Fruit fly (Drosophila melanogaster) whole organism, wandering third instar larva: Measurements from ENCODE around the gene CCT1.

Experiments used
- Abd-B ChIP-seq: fragments of >200 bp; optimal IDR thresholded peaks from 2 replicates; lab custom pipeline; 2017; ENCODE audit warnings: missing biosample characterization, missing genetic modification characterization
- CG32264 ChIP-seq: fragments of 200-800 bp; sonication (Bioruptor generic); optimal IDR thresholded peaks from 2 replicates; lab custom pipeline; 2016; ENCODE audit warnings: missing biosample characterization, missing genetic modification characterization
- Dfd ChIP-seq: fragments of >200 bp; optimal IDR thresholded peaks from 2 replicates; lab custom pipeline; 2017; ENCODE audit warnings: missing biosample characterization, missing genetic modification characterization
- Dif ChIP-seq: fragments of 200-275, 200-300 bp; sonication (Bioruptor generic); optimal IDR thresholded peaks from 2 replicates; lab custom pipeline; 2018; ENCODE audit warnings: missing biosample characterization, missing genetic modification characterization; ENCODE audit not compliant: partially characterized antibody
- GATAd ChIP-seq: sonication (Bioruptor generic); optimal IDR thresholded peaks from 2 replicates; lab custom pipeline; 2016; ENCODE audit warnings: missing biosample characterization, missing genetic modification characterization
- HLH106 ChIP-seq: fragments of 200-800 bp; optimal IDR thresholded peaks from 3 replicates; lab custom pipeline; 2019; ENCODE audit warnings: missing biosample characterization, mild to moderate bottlenecking, missing genetic modification characterization, moderate library complexity
- Hnf4 ChIP-seq: fragments of 200-800 bp; sonication (Bioruptor generic); optimal IDR thresholded peaks from 2 replicates; lab custom pipeline; 2016; ENCODE audit warnings: missing biosample characterization, mild to moderate bottlenecking, missing genetic modification characterization
- Hr83 ChIP-seq: fragments of 200-300 bp; sonication (Bioruptor generic); optimal IDR thresholded peaks from 2 replicates; lab custom pipeline; 2016; ENCODE audit warnings: missing biosample characterization, mild to moderate bottlenecking, missing genetic modification characterization, moderate library complexity; ENCODE audit not compliant: poor library complexity, severe bottlenecking
- Jra ChIP-seq: sonication (Bioruptor generic); optimal IDR thresholded peaks from 2 replicates; lab custom pipeline; 2016; ENCODE audit warnings: missing biosample characterization, missing genetic modification characterization
- Mio ChIP-seq: sonication (Bioruptor generic); optimal IDR thresholded peaks from 2 replicates; lab custom pipeline; 2016; ENCODE audit warnings: missing biosample characterization, missing genetic modification characterization
- Myc ChIP-seq: fragments of >200 bp; optimal IDR thresholded peaks from 2 replicates; lab custom pipeline; 2017
- N ChIP-seq: fragments of >200 bp; optimal IDR thresholded peaks from 2 replicates; lab custom pipeline; 2018; ENCODE audit warnings: missing biosample characterization, missing external identifiers, missing genetic modification characterization
- OdsH ChIP-seq: fragments of 200-800 bp; sonication (Bioruptor generic); optimal IDR thresholded peaks from 2 replicates; lab custom pipeline; 2016; ENCODE audit warnings: missing biosample characterization, mild to moderate bottlenecking, missing genetic modification characterization
- Rel ChIP-seq, 2 experiments: fragments of 200-800 bp; sonication (Bioruptor generic) in 1 of 2; optimal IDR thresholded peaks; 2 replicates in 1 of 2; 3 replicates in 1 of 2; lab custom pipeline; 2016 to 2019; ENCODE audit warnings: mild to moderate bottlenecking in 2 of 2, missing biosample characterization in 2 of 2, missing genetic modification characterization in 2 of 2, moderate library complexity in 1 of 2
- Sp1 ChIP-seq: fragments of 200-800 bp; sonication (Bioruptor generic); optimal IDR thresholded peaks from 3 replicates; lab custom pipeline; 2019; ENCODE audit warnings: missing biosample characterization, mild to moderate bottlenecking, missing genetic modification characterization, moderate library complexity
- Vsx2 ChIP-seq: fragments of 200-300, 225-300 bp; sonication (Bioruptor generic); optimal IDR thresholded peaks from 2 replicates; lab custom pipeline; 2018; ENCODE audit warnings: missing biosample characterization, missing genetic modification characterization; ENCODE audit not compliant: partially characterized antibody
- br ChIP-seq: fragments of 200-800 bp; sonication (Bioruptor generic); optimal IDR thresholded peaks from 2 replicates; lab custom pipeline; 2016; ENCODE audit warnings: missing biosample characterization, missing genetic modification characterization
- brk ChIP-seq: fragments of 200-800 bp; sonication (Bioruptor generic); optimal IDR thresholded peaks from 2 replicates; lab custom pipeline; 2016; ENCODE audit warnings: missing biosample characterization, mild to moderate bottlenecking, missing genetic modification characterization
- dsf ChIP-seq: sonication (Bioruptor generic); optimal IDR thresholded peaks from 2 replicates; lab custom pipeline; 2016; ENCODE audit warnings: missing biosample characterization, missing genetic modification characterization, borderline replicate concordance
- ey ChIP-seq: fragments of 200-800 bp; sonication (Bioruptor generic); optimal IDR thresholded peaks from 2 replicates; lab custom pipeline; 2016; ENCODE audit warnings: missing biosample characterization, missing genetic modification characterization
- foxo ChIP-seq, 2 experiments: fragments of 200-800 bp; sonication (Bioruptor generic); optimal IDR thresholded peaks; 2 replicates in 1 of 2; 3 replicates in 1 of 2; lab custom pipeline; 2016 to 2017; ENCODE audit warnings: missing biosample characterization in 2 of 2, missing genetic modification characterization in 2 of 2
- fru ChIP-seq: fragments of 200-800 bp; sonication (Bioruptor generic); optimal IDR thresholded peaks from 3 replicates; lab custom pipeline; 2016; ENCODE audit warnings: missing biosample characterization, mild to moderate bottlenecking, missing genetic modification characterization
- h ChIP-seq: fragments of 200-800 bp; sonication (Bioruptor generic); optimal IDR thresholded peaks from 3 replicates; lab custom pipeline; 2016; ENCODE audit warnings: missing biosample characterization, mild to moderate bottlenecking, missing genetic modification characterization
- jim ChIP-seq: fragments of 175-275, 200-325 bp; sonication (Bioruptor generic); optimal IDR thresholded peaks from 2 replicates; lab custom pipeline; 2016; ENCODE audit warnings: missing biosample characterization, mild to moderate bottlenecking, missing genetic modification characterization
- lola ChIP-seq: fragments of >200 bp; optimal IDR thresholded peaks from 2 replicates; lab custom pipeline; 2017; ENCODE audit warnings: missing biosample characterization, missing genetic modification characterization
- pan ChIP-seq: fragments of >200 bp; optimal IDR thresholded peaks from 2 replicates; lab custom pipeline; 2017
- psq ChIP-seq: fragments of 200-800 bp; sonication (Bioruptor generic); optimal IDR thresholded peaks from 3 replicates; lab custom pipeline; 2017; ENCODE audit warnings: missing biosample characterization, mild to moderate bottlenecking, missing genetic modification characterization, moderate library complexity
- rgr ChIP-seq: fragments of 200-800 bp; sonication (Bioruptor generic); optimal IDR thresholded peaks from 3 replicates; lab custom pipeline; 2016; ENCODE audit warnings: missing biosample characterization, mild to moderate bottlenecking, missing genetic modification characterization
- sage ChIP-seq: fragments of 200-800 bp; sonication (Bioruptor generic); optimal IDR thresholded peaks from 2 replicates; lab custom pipeline; 2016; ENCODE audit warnings: missing biosample characterization, mild to moderate bottlenecking, missing genetic modification characterization
- sv ChIP-seq: fragments of 200-800 bp; sonication (Bioruptor generic); optimal IDR thresholded peaks from 3 replicates; lab custom pipeline; 2016; ENCODE audit warnings: missing biosample characterization, missing genetic modification characterization
- usp ChIP-seq: fragments of >200 bp; optimal IDR thresholded peaks from 2 replicates; lab custom pipeline; 2017; ENCODE audit warnings: missing biosample characterization, missing genetic modification characterization
- woc ChIP-seq: sonication (Bioruptor generic); optimal IDR thresholded peaks from 2 replicates; lab custom pipeline; 2016; ENCODE audit warnings: missing biosample characterization, mild to moderate bottlenecking, missing genetic modification characterization

Gene CCT1

dm6 chr3R:22536504-22537423 is 45.5 kb upstream of the CCT1 start (continued):
- TF ChIP-seq Abd-B (GFP tag; lab: Kevin White, UChicago): no peak
- TF ChIP-seq lola (GFP tag; lab: Kevin White, UChicago): no peak
- peak; percentile 60 for TF ChIP-seq rgr
- TF ChIP-seq foxo (GFP tag; optimal IDR thresholded peaks at IDR 0.05; lab: Kevin White, UChicago): peak in 1 of 2 experiments; percentile 59
- TF ChIP-seq psq (GFP tag; lab: Kevin White, UChicago): peak; percentile 51
- peak; percentile 72 for TF ChIP-seq h (GFP tag; lab: Kevin White, UChicago)
- TF ChIP-seq woc: peak; percentile 15
- no peak for TF ChIP-seq pan (lab: Kevin White, UChicago)
- TF ChIP-seq Dif (GFP tag; lab: Kevin White, UChicago): no peak
- TF ChIP-seq, all 38 proteins: peak for 14

dm6 chr3R:22535945-22536344 is 44.7 kb upstream of the CCT1 start:
- TF ChIP-seq Mio (GFP tag; lab: Kevin White, UChicago) (no peak), lola (GFP tag; lab: Kevin White, UChicago) (no peak), psq (GFP tag; lab: Kevin White, UChicago) (no peak), ey (no peak), usp (GFP tag; lab: Kevin White, UChicago) (no peak)

DNA sequence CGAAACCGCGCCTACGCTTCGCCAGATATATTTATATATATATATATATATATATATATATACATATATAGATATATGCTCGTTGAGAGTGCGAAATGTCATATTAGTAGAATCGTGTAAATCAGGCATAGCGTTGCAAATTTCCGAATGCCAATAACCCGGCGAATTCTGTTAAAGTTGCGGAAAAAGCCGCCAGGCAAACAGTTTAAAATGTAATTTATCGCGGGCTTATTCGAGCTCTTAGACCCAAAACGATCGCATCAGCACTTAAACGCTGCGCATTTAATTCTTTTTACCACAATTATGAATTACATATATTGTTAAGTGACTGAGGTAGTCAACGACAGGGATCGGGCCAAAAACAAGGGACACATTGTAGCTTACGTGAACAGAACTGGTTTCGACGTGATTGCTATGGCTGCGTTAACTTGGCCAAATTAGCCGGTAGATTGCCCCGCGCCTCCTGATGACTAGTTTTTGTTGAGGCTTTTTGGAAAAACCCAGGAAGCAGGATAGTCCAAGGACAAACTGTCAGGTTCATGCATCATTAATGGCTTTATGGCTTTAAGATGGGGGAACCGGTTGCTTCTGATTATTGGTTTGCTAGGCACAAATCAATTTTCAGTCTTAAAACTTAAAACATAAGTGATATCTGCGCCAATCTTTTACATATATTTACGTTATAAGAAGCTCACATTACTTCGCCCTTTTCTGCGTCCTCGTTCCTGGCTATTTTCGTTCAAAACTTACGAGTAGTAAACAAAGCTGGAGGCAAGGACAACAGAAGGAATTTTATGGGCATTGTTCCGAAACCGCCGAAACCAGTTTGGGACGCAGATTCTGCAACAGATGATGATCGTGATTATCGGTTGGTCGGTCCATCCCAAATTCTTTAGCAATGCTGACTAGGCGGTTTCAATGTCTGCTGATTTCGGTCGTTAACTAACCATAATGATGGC is 43.0 kb upstream of the CCT1 start:
- TF ChIP-seq fru (GFP tag; lab: Kevin White, UChicago) (peak; percentile 58), Dif (GFP tag; lab: Kevin White, UChicago) (no peak), psq (GFP tag; lab: Kevin White, UChicago) (peak; percentile 4)
- TF ChIP-seq, all 38 proteins: peak for 2

dm6 chr3R:22531801-22532200 is 40.6 kb upstream of the CCT1 start, which contains the start of gene CG33093:
CG33093 (minus strand) TSS chr3R:22531922.
- TF ChIP-seq Myc (lab: Kevin White, UChicago): peak; percentile 22
- no peak for TF ChIP-seq Hr83 (GFP tag; lab: Kevin White, UChicago)

- no peak for TF ChIP-seq HLH106 (tag; lab: Kevin White, UChicago)
- peak; percentile 2 for TF ChIP-seq dsf (GFP tag; lab: Kevin White, UChicago)
- peak; percentile 46 for TF ChIP-seq Jra (GFP tag; lab: Kevin White, UChicago)
- TF ChIP-seq pan (lab: Kevin White, UChicago): no peak
- TF ChIP-seq psq (GFP tag; lab: Kevin White, UChicago): no peak
- TF ChIP-seq jim: no peak
- TF ChIP-seq Hnf4 (GFP tag; lab: Kevin White, UChicago): peak; percentile 58
- no peak for TF ChIP-seq sage (GFP tag; lab: Kevin White, UChicago)
- peak in 1 of 2 experiments; percentile 29 for TF ChIP-seq foxo (GFP tag; optimal IDR thresholded peaks at IDR 0.05; lab: Kevin White, UChicago)
- peak; percentile 89 for TF ChIP-seq Hr83 (GFP tag; lab: Kevin White, UChicago)
- no peak for TF ChIP-seq sv (GFP tag; lab: Kevin White, UChicago)
- peak; percentile 41 for TF ChIP-seq brk (GFP tag; lab: Kevin White, UChicago)
- TF ChIP-seq ey: no peak
- no peak for TF ChIP-seq Myc (lab: Kevin White, UChicago)
- no peak for TF ChIP-seq lola (GFP tag; lab: Kevin White, UChicago)
- peak; percentile 51 for TF ChIP-seq h (GFP tag; lab: Kevin White, UChicago)
- peak; percentile 1 for TF ChIP-seq Vsx2 (GFP tag; lab: Kevin White, UChicago)
- peak; percentile 47 for TF ChIP-seq Sp1 (GFP tag; lab: Kevin White, UChicago)
- TF ChIP-seq Rel (GFP tag; optimal IDR thresholded peaks at IDR 0.05; lab: Kevin White, UChicago): no peak
- peak; percentile 19 for TF ChIP-seq Rel (tag; optimal IDR thresholded peaks at IDR 0.05; lab: Kevin White, UChicago)
- no peak for TF ChIP-seq CG32264 (GFP tag; lab: Kevin White, UChicago)
- TF ChIP-seq N (GFP tag; lab: Kevin White, UChicago): peak; percentile 48
- peak; percentile 67 for TF ChIP-seq OdsH (GFP tag; lab: Kevin White, UChicago)
- TF ChIP-seq fru (GFP tag; lab: Kevin White, UChicago): peak; percentile 35
- TF ChIP-seq br (GFP tag; lab: Kevin White, UChicago): peak; percentile 46
- TF ChIP-seq Dfd (GFP tag; lab: Kevin White, UChicago): no peak
- TF ChIP-seq rgr: peak; percentile 36
- TF ChIP-seq GATAd: no peak
- TF ChIP-seq Mio (GFP tag; lab: Kevin White, UChicago): no peak
- TF ChIP-seq, all 38 proteins: peak for 15
These were observed 39.1 kb upstream of the CCT1 start, which contains the start of gene CG33099 for dm6 chr3R:22530305-22530704. CG33099 (minus strand) TSS chr3R:22530572.
